Comparison of ENCODE assay signal across 1 fruit fly cellular context in the genomic region with DNA sequence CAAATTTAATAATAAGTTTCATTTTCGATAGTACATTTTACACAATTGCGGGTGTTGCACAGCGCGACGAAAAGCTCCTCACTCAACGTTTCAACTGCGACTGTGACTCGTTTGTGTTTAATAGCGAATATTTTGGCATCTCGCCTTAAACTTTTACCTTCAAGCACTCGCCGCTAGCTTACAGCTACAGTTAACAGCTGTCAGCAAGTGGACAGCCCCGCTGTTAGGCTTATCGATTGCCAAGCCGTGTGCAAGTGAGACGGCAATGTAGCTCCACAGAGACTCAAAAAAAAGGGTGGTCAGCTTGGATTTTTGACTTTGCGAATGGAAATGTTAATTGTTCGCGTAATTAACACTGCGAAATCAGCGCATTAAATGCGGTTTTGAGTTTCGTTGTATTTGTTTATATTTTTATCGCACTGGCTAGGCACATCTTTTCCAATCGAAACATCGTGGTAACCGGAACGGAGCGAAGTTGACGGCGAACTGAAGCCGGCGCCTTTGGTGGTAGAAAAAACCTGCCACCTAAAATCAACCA.
TF ChIP-seq lines count a peak whose summit lies in the region.

A gene (minus strand): TSS at position 488 of the 538 bp plus-strand sequence.

TF ChIP-seq in whole organism, embryonic, 481 proteins besides CTCF, POLR2A, EP300 and RAD21 (continued from another document):
- TF ChIP-seq hb (GFP tag; IDR thresholded peaks at IDR 0.05; lab: Robert Waterston, UW; ENCODE audit: partially characterized antibody) (no peak), CG2120 (GFP tag; optimal IDR thresholded peaks at IDR 0.05; lab: Kevin White, UChicago) (no peak), stc (GFP tag; IDR thresholded peaks at IDR 0.05; lab: Robert Waterston, UW) (no peak), Optix (GFP tag; IDR thresholded peaks at IDR 0.05; lab: Robert Waterston, UW) (no peak), CG9727 (GFP tag; optimal IDR thresholded peaks at IDR 0.05; lab: Kevin White, UChicago) (no peak), Gug (GFP tag; IDR thresholded peaks at IDR 0.05; lab: Robert Waterston, UW) (no peak), ase (GFP tag; IDR thresholded peaks at IDR 0.05; lab: Robert Waterston, UW) (no peak), CG15479 (GFP tag; optimal IDR thresholded peaks at IDR 0.05; lab: Kevin White, UChicago) (no peak), seq (GFP tag; IDR thresholded peaks at IDR 0.05; lab: Robert Waterston, UW) (peak; percentile 83), ftz-f1 (GFP tag; optimal IDR thresholded peaks at IDR 0.05; lab: Kevin White, UChicago) (peak; percentile 0), cato (GFP tag; optimal IDR thresholded peaks at IDR 0.05; lab: Kevin White, UChicago; ENCODE audit: borderline replicate concordance) (no peak), chinmo (GFP tag; IDR thresholded peaks at IDR 0.05; lab: Robert Waterston, UW; ENCODE audit: partially characterized antibody) (0 out of 4 replicates have a peak, but pooled peaks have one; percentile 54), chif (GFP tag; optimal IDR thresholded peaks at IDR 0.05; lab: Kevin White, UChicago) (no peak), CG12942 (GFP tag; optimal IDR thresholded peaks at IDR 0.05; lab: Kevin White, UChicago) (no peak), Bgb (GFP tag; IDR thresholded peaks at IDR 0.05; lab: Robert Waterston, UW; ENCODE audit: partially characterized antibody) (peak; percentile 31; the same call in 1 of the 2 replicates), lov (optimal IDR thresholded peaks at IDR 0.05; lab: Kevin White, UChicago) (no peak), lov (GFP tag; IDR thresholded peaks at IDR 0.05; lab: Robert Waterston, UW) (no peak), hth (optimal IDR thresholded peaks at IDR 0.05; lab: Kevin White, UChicago) (no peak), Jarid2 (GFP tag; optimal IDR thresholded peaks at IDR 0.05; lab: Kevin White, UChicago) (peak; percentile 14), row (GFP tag; IDR thresholded peaks at IDR 0.05; lab: Robert Waterston, UW) (0 out of 3 replicates have a peak, but pooled peaks have one; percentile 9), ab (GFP tag; optimal IDR thresholded peaks at IDR 0.05; lab: Kevin White, UChicago) (no peak), CG6689 (GFP tag; IDR thresholded peaks at IDR 0.05; lab: Robert Waterston, UW) (0 out of 2 replicates have a peak, but pooled peaks have one; percentile 8), CG16863 (GFP tag; optimal IDR thresholded peaks at IDR 0.05; lab: Kevin White, UChicago) (no peak)
